Fruit fly (Drosophila melanogaster) whole organism, embryonic: Measurements from ENCODE around the gene dlg1.
A peak's percentile ranks its signal among the peaks of the same experiment; 100 is the strongest.

Source experiments
- CG10274 ChIP-seq: fragments of 200-800 bp; sonication (Bioruptor generic); optimal IDR thresholded peaks from 3 replicates; lab custom pipeline; 2017; ENCODE audit warnings: missing biosample characterization, mild to moderate bottlenecking, missing genetic modification characterization
- CG10321 ChIP-seq: fragments of 200-800 bp; sonication (Bioruptor generic); IDR thresholded peaks from 2 replicates; pipeline ENCODE4 v1.3.6; 2022; ENCODE audit warnings: missing biosample characterization, missing genetic modification characterization
- CG10366 ChIP-seq: fragments of 200-800 bp; sonication (Bioruptor generic); IDR thresholded peaks from 2 replicates; pipeline ENCODE4 v1.3.6; 2022; ENCODE audit warnings: missing biosample characterization, missing genetic modification characterization
- CG11456 ChIP-seq: fragments of 200-800 bp; sonication (Bioruptor generic); IDR thresholded peaks from 3 replicates; pipeline ENCODE4 v1.3.6; 2022; ENCODE audit warnings: missing biosample characterization, missing genetic modification characterization
- CG11695 ChIP-seq: fragments of 200-800 bp; sonication (Bioruptor generic); IDR thresholded peaks from 3 replicates; pipeline ENCODE4 v1.3.6; 2022; ENCODE audit warnings: missing biosample characterization, missing genetic modification characterization
- CG12659 ChIP-seq: fragments of 200-800 bp; sonication (Bioruptor generic); optimal IDR thresholded peaks from 3 replicates; lab custom pipeline; 2017; ENCODE audit warnings: mild to moderate bottlenecking, missing biosample characterization, missing genetic modification reagents, missing genetic modification characterization
- CG12942 ChIP-seq: fragments of 200-800 bp; sonication (Bioruptor generic); optimal IDR thresholded peaks from 3 replicates; lab custom pipeline; 2016; ENCODE audit warnings: missing biosample characterization, missing genetic modification characterization
- CG14441 ChIP-seq: fragments of 200-800 bp; sonication (Bioruptor generic); IDR thresholded peaks from 2 replicates; pipeline ENCODE4 v1.3.6; 2022; ENCODE audit warnings: missing biosample characterization, missing genetic modification characterization
- CG15269 ChIP-seq: fragments of 200-800 bp; sonication (Bioruptor generic); optimal IDR thresholded peaks from 2 replicates; lab custom pipeline; 2018; ENCODE audit warnings: missing biosample characterization, mild to moderate bottlenecking, missing genetic modification characterization, moderate library complexity
- CG1603 ChIP-seq: fragments of 200-800 bp; sonication (Bioruptor generic); optimal IDR thresholded peaks from 2 replicates; lab custom pipeline; 2019; ENCODE audit warnings: missing biosample characterization, mild to moderate bottlenecking, missing genetic modification characterization, moderate library complexity
- CG17359 ChIP-seq: fragments of 200-800 bp; sonication (Bioruptor generic); optimal IDR thresholded peaks from 3 replicates; lab custom pipeline; 2018; ENCODE audit warnings: missing biosample characterization, mild to moderate bottlenecking, missing genetic modification characterization, moderate library complexity
- CG17829 ChIP-seq: fragments of 200-800 bp; optimal IDR thresholded peaks from 2 replicates; lab custom pipeline; 2019; ENCODE audit warnings: missing biosample characterization, mild to moderate bottlenecking, missing genetic modification characterization, moderate library complexity
- CG31441 ChIP-seq: fragments of 200-800 bp; sonication (Bioruptor generic); IDR thresholded peaks from 2 replicates; pipeline ENCODE4 v1.3.6; 2022; ENCODE audit warnings: missing biosample characterization, missing genetic modification characterization
- CG3726 ChIP-seq: fragments of 200-800 bp; sonication (Bioruptor generic); IDR thresholded peaks from 3 replicates; pipeline ENCODE4, ENCODE4 v1.3.6; 2022; ENCODE audit warnings: missing biosample characterization, missing genetic modification characterization
- CG4854 ChIP-seq: fragments of 200-800 bp; sonication (Bioruptor generic); optimal IDR thresholded peaks from 2 replicates; lab custom pipeline; 2016; ENCODE audit warnings: missing biosample characterization, missing genetic modification characterization, inconsistent platforms
- CG6791 ChIP-seq: fragments of 200-800 bp; sonication (Bioruptor generic); IDR thresholded peaks from 3 replicates; pipeline ENCODE4 v1.3.6; 2022; ENCODE audit warnings: missing biosample characterization, missing genetic modification characterization; ENCODE audit not compliant: partially characterized antibody
- CG7357 ChIP-seq: fragments of 200-800 bp; sonication (Bioruptor generic); IDR thresholded peaks from 3 replicates; pipeline ENCODE4 v1.3.6; 2022; ENCODE audit warnings: missing biosample characterization, missing genetic modification characterization
- CG7372 ChIP-seq: fragments of 200-800 bp; sonication (Bioruptor generic); IDR thresholded peaks from 2 replicates; pipeline ENCODE4 v1.3.6; 2022; ENCODE audit warnings: missing biosample characterization, missing genetic modification characterization
- CG9797 ChIP-seq: fragments of 200-800 bp; sonication (Bioruptor generic); optimal IDR thresholded peaks from 3 replicates; lab custom pipeline; 2018; ENCODE audit warnings: missing biosample characterization, mild to moderate bottlenecking, missing genetic modification characterization
- CTCF ChIP-seq: fragments of 200-800 bp; sonication (Bioruptor generic); optimal IDR thresholded peaks from 2 replicates; lab custom pipeline; 2017; ENCODE audit warnings: missing biosample characterization, mild to moderate bottlenecking, missing genetic modification characterization, moderate library complexity
- Chrac-16 ChIP-seq: fragments of 200-800 bp; sonication (Bioruptor generic); optimal IDR thresholded peaks from 3 replicates; lab custom pipeline; 2016; ENCODE audit warnings: missing biosample characterization, missing genetic modification characterization
- Deaf1 ChIP-seq: fragments of 200-800 bp; optimal IDR thresholded peaks from 3 replicates; lab custom pipeline; 2019; ENCODE audit warnings: missing biosample characterization, mild to moderate bottlenecking, missing genetic modification characterization, moderate library complexity
- Eip74EF ChIP-seq, 2 experiments: fragments of 200-800 bp in 1 of 2; fragments of >200 bp in 1 of 2; sonication (Bioruptor generic) in 1 of 2; optimal IDR thresholded peaks; 2 replicates each; lab custom pipeline; 2017 to 2019; ENCODE audit warnings: missing biosample characterization in 2 of 2, missing genetic modification characterization in 2 of 2, mild to moderate bottlenecking in 1 of 2, moderate library complexity in 1 of 2
- Hmr ChIP-seq: fragments of 200-800 bp; sonication (Bioruptor generic); optimal IDR thresholded peaks from 3 replicates; lab custom pipeline; 2017; ENCODE audit warnings: mild to moderate bottlenecking, missing biosample characterization, missing genetic modification reagents, missing genetic modification characterization
- MBD-R2 ChIP-seq: fragments of 200-800 bp; sonication (Bioruptor generic); IDR thresholded peaks from 2 replicates; pipeline ENCODE4 v1.3.6; 2022; ENCODE audit warnings: missing biosample characterization, missing genetic modification characterization
- MESR4 ChIP-seq: fragments of 200-800 bp; sonication (Bioruptor generic); optimal IDR thresholded peaks from 2 replicates; lab custom pipeline; 2018; ENCODE audit warnings: missing biosample characterization, mild to moderate bottlenecking, missing genetic modification characterization, moderate library complexity
- Mad ChIP-seq: fragments of 200-800 bp; sonication (Bioruptor generic); optimal IDR thresholded peaks from 2 replicates; lab custom pipeline; 2016; ENCODE audit warnings: missing biosample characterization, missing genetic modification characterization
- Med ChIP-seq: fragments of 200-800 bp; sonication (Bioruptor generic); peaks from one replicate; lab custom pipeline; 2016; ENCODE audit warnings: missing biosample characterization, missing genetic modification characterization, mild to moderate bottlenecking, inconsistent platforms, moderate library complexity
- Pdp1 ChIP-seq, 2 experiments: fragments of 200-800 bp; sonication (Bioruptor generic); optimal IDR thresholded peaks; 3 replicates each; lab custom pipeline; 2016; ENCODE audit warnings: missing biosample characterization in 2 of 2, missing genetic modification characterization in 2 of 2, mild to moderate bottlenecking in 1 of 2, moderate library complexity in 1 of 2
- Rfx ChIP-seq: fragments of 200-800 bp; sonication (Bioruptor generic); IDR thresholded peaks from 2 replicates; pipeline ENCODE4 v1.3.6; 2022; ENCODE audit warnings: missing biosample characterization, missing genetic modification characterization
- Taf1 ChIP-seq: fragments of 200-800 bp; sonication (Bioruptor generic); IDR thresholded peaks from 2 replicates; pipeline ENCODE4 v1.3.6; 2022; ENCODE audit warnings: missing biosample characterization, missing genetic modification characterization
- ap ChIP-seq: fragments of 200-800 bp; sonication (Bioruptor generic); IDR thresholded peaks from 2 replicates; pipeline ENCODE4 v1.3.6; 2022; ENCODE audit warnings: missing biosample characterization, missing genetic modification characterization
- ara ChIP-seq: fragments of 200-800 bp; sonication (Bioruptor generic); IDR thresholded peaks from 2 replicates; pipeline ENCODE4 v1.3.6; 2022; ENCODE audit warnings: missing biosample characterization, missing genetic modification characterization
- cad ChIP-seq: fragments of >200 bp; optimal IDR thresholded peaks from 2 replicates; lab custom pipeline; 2017; ENCODE audit warnings: missing biosample characterization, missing genetic modification characterization
- dan ChIP-seq: fragments of 200-800 bp; sonication (Bioruptor generic); IDR thresholded peaks from 2 replicates; pipeline ENCODE4 v1.3.6; 2022; ENCODE audit warnings: missing biosample characterization, missing genetic modification characterization
- dati ChIP-seq: fragments of 200-800 bp; sonication (Bioruptor generic); IDR thresholded peaks from 2 replicates; pipeline ENCODE4 v1.3.6; 2022; ENCODE audit warnings: missing biosample characterization, missing genetic modification characterization
- dimm ChIP-seq: fragments of 200-800 bp; sonication (Bioruptor generic); IDR thresholded peaks from 2 replicates; pipeline ENCODE4 v1.3.6; 2022; ENCODE audit warnings: missing biosample characterization, missing genetic modification characterization
- fru ChIP-seq: fragments of >200 bp; optimal IDR thresholded peaks from 2 replicates; lab custom pipeline; 2017
- gro ChIP-seq: fragments of 200-800 bp; sonication (Bioruptor generic); optimal IDR thresholded peaks from 2 replicates; lab custom pipeline; 2016; ENCODE audit warnings: missing biosample characterization, missing genetic modification characterization
- jumu ChIP-seq: fragments of 200-800 bp; sonication (Bioruptor generic); optimal IDR thresholded peaks from 3 replicates; lab custom pipeline; 2016; ENCODE audit warnings: missing biosample characterization, missing genetic modification characterization
- nerfin-1 ChIP-seq: fragments of 200-800 bp; sonication (Bioruptor generic); optimal IDR thresholded peaks from 3 replicates; lab custom pipeline; 2019; ENCODE audit warnings: missing biosample characterization, mild to moderate bottlenecking, missing genetic modification characterization, moderate library complexity
- nom ChIP-seq: fragments of 200-800 bp; sonication (Bioruptor generic); optimal IDR thresholded peaks from 2 replicates; lab custom pipeline; 2017; ENCODE audit warnings: missing biosample characterization, missing genetic modification characterization, mild to moderate bottlenecking, moderate library complexity, missing genetic modification reagents
- row ChIP-seq: fragments of 200-800 bp; sonication (Bioruptor generic); IDR thresholded peaks from 3 replicates; pipeline ENCODE4 v1.3.6; 2022; ENCODE audit warnings: missing biosample characterization, missing genetic modification characterization
- scrt ChIP-seq: fragments of 200-800 bp; sonication (Bioruptor generic); optimal IDR thresholded peaks from 2 replicates; lab custom pipeline; 2018; ENCODE audit warnings: missing biosample characterization, mild to moderate bottlenecking, missing genetic modification characterization, moderate library complexity
- sd ChIP-seq: fragments of 200-800 bp; sonication (Bioruptor generic); optimal IDR thresholded peaks from 3 replicates; lab custom pipeline; 2018; ENCODE audit warnings: missing biosample characterization, mild to moderate bottlenecking, missing genetic modification characterization, moderate library complexity
- so ChIP-seq: fragments of 200-800 bp; sonication (Bioruptor generic); IDR thresholded peaks from 3 replicates; pipeline ENCODE4 v1.3.6; 2022; ENCODE audit warnings: missing biosample characterization, missing genetic modification characterization
- sug ChIP-seq: fragments of 200-800 bp; optimal IDR thresholded peaks from 2 replicates; lab custom pipeline; 2019; ENCODE audit warnings: missing biosample characterization, mild to moderate bottlenecking, missing genetic modification characterization, moderate library complexity

Gene dlg1

DNA sequence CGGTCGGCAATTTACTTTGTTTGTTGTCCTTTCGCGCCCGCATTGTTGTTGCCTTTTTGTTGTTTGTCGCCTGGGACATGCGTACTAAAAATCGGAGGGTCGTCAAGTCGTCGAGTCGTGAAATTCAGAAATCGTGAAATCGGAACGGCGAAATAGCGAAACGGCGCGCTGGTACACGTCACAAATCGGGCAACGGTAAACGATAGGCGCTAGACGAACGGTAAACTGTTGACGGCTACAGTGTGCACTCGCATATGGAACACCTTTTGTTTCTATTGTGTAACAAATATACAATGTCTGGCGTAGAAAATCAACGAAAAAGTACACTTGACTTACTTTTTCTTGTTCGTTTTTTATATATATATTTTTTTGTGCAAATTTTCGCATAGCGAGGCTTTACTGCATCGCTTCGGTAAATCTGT, 14.6 kb downstream of the dlg1 start (continued):
- peak; percentile 69 for TF ChIP-seq CG17359
- TF ChIP-seq jumu, result peak; percentile 47
- peak; percentile 47; the same call in 1 of the 2 replicates for TF ChIP-seq CG10321 (GFP tag; lab: Robert Waterston, UW)
- TF ChIP-seq ap (GFP tag; lab: Robert Waterston, UW), result peak; percentile 59
- peak; percentile 84 for TF ChIP-seq Taf1 (GFP tag; lab: Robert Waterston, UW)
- TF ChIP-seq row (GFP tag; lab: Robert Waterston, UW), result peak; percentile 87
- TF ChIP-seq CG4854, result peak; percentile 41
- peak; percentile 57 for TF ChIP-seq gro (GFP tag; lab: Kevin White, UChicago)
- TF ChIP-seq fru (lab: Kevin White, UChicago), result no peak
- peak; percentile 62; the same call in 1 of the 2 replicates for TF ChIP-seq dimm (GFP tag; lab: Robert Waterston, UW)
- TF ChIP-seq CG10274 (GFP tag; lab: Kevin White, UChicago), result peak; percentile 21
- TF ChIP-seq ara (GFP tag; lab: Robert Waterston, UW), result peak; percentile 39; the same call in 1 of the 2 replicates
- TF ChIP-seq, all 482 proteins: peak for 278

DNA sequence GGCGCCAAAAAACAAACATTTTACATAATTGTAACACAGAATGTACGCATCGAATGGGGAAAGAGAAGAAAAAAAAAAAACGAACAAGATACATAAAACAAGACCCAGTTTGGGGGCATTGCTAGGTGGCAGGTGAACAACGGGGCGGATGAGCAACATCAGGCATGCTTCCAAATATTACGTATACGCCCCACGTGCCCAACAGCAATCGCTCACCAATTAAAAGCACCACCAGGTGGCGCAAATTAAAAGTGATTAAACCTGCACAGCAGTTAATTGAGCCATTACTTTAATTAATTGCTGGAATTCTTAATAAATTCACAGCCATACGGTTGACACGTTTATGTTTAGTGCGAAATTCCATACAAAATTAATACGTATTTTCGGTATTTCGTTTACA, 16.0 kb downstream of the dlg1 start:
- TF ChIP-seq CG15269 (tag; lab: Kevin White, UChicago) (no peak), Pdp1 (GFP tag; optimal IDR thresholded peaks at IDR 0.05; lab: Kevin White, UChicago) (peak in 1 of 2 experiments; percentile 42), dati (GFP tag; lab: Robert Waterston, UW) (no peak), CTCF (peak; percentile 54), CG17829 (tag; lab: Kevin White, UChicago) (no peak), CG7372 (GFP tag; lab: Robert Waterston, UW) (peak; percentile 90), Mad (GFP tag; lab: Kevin White, UChicago) (no peak), sd (tag; lab: Kevin White, UChicago) (peak; percentile 45), Chrac-16 (no peak), CG7357 (GFP tag; lab: Robert Waterston, UW) (no peak), CG3726 (GFP tag; lab: Robert Waterston, UW) (no peak)
- TF ChIP-seq, all 482 proteins: peak for 4

DNA sequence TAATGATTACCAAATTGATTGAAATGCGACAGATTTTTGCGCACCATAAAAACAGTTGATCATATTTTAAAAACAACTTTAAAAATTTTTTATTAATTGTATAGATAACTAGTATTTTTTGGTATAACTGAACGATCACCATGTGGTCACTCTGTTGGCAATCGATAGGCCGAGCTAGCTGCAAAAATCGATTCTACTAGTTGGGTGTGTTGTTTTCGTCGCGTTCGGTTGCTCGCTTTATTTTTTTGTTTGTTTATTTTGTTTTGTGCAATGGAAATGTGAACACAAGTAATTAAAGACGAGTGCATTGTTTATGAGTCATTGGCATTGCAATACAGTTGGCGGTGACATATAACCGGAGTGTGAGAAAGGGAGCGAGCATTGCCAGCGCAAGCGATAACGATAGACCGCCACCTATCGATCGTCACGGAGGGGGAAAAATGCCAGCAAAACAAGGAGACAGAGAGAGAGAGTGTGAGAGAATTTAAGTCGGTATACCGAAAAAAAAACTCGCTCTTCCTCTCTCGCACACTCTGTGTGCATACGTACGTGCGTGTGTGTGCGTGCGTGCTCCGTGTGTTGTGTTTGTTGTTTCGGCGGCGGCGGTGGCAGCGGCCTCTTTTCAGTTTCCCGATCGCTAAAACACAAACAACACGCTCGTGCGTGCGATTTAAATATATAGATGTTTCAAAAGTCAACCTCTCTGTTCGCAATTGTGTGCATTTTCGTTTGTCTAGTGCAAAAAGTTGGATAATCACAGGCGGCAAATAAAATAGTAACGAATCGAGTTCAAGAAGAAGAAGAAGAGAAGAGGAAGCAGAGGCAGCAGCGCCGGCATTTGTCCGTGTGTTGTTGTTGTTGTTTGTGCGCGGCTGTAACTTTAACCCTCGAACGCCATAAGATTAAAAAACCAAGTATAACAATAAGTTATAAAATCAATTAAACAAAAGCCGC, 20.3 kb downstream of the dlg1 start:
- peak; percentile 56 for TF ChIP-seq nerfin-1 (tag; lab: Kevin White, UChicago)
- no peak for TF ChIP-seq CG11456 (GFP tag; lab: Robert Waterston, UW)
- peak; percentile 44 for TF ChIP-seq Deaf1 (tag; lab: Kevin White, UChicago)
- TF ChIP-seq CG1603 (tag; lab: Kevin White, UChicago), result no peak
- TF ChIP-seq so, result 0 out of 3 replicates have a peak, but pooled peaks have one; percentile 30
- peak; percentile 14 for TF ChIP-seq nom
- peak; percentile 13 for TF ChIP-seq Hmr (GFP tag; lab: Kevin White, UChicago)
- TF ChIP-seq CG6791 (GFP tag; lab: Robert Waterston, UW), result peak; percentile 70
- no peak for TF ChIP-seq CG31441
- TF ChIP-seq MBD-R2 (GFP tag; lab: Robert Waterston, UW), result 0 out of 2 replicates have a peak, but pooled peaks have one; percentile 13
- TF ChIP-seq cad (GFP tag; lab: Kevin White, UChicago), result no peak
- TF ChIP-seq MESR4 (GFP tag; lab: Kevin White, UChicago), result peak; percentile 80
- no peak for TF ChIP-seq CG14441
- no peak for TF ChIP-seq CG10366 (GFP tag; lab: Robert Waterston, UW)
- peak; percentile 63 for TF ChIP-seq CG12659 (GFP tag; lab: Kevin White, UChicago)
- TF ChIP-seq Rfx (GFP tag; lab: Robert Waterston, UW), result peak; percentile 9; the same call in 1 of the 2 replicates
- peak; percentile 54 for TF ChIP-seq Med (GFP tag; lab: Kevin White, UChicago)
- TF ChIP-seq ap (GFP tag; lab: Robert Waterston, UW), result no peak
- TF ChIP-seq sug (tag; lab: Kevin White, UChicago), result no peak
- peak; percentile 2 for TF ChIP-seq CG17359
- peak in 1 of 2 experiments; percentile 45 for TF ChIP-seq Eip74EF (GFP tag; optimal IDR thresholded peaks at IDR 0.05; lab: Kevin White, UChicago)
- no peak for TF ChIP-seq dan (GFP tag; lab: Robert Waterston, UW)
- no peak for TF ChIP-seq scrt (GFP tag; lab: Kevin White, UChicago)
- TF ChIP-seq CG9797, result peak; percentile 65
- no peak for TF ChIP-seq CG12942
- TF ChIP-seq CG11695 (GFP tag; lab: Robert Waterston, UW), result no peak
